Fruit fly (Drosophila melanogaster): ENCODE results near the gene CG15199.
A peak's percentile ranks its signal among the peaks of the same experiment; 100 is the strongest.

The CG15199 gene

DNA sequence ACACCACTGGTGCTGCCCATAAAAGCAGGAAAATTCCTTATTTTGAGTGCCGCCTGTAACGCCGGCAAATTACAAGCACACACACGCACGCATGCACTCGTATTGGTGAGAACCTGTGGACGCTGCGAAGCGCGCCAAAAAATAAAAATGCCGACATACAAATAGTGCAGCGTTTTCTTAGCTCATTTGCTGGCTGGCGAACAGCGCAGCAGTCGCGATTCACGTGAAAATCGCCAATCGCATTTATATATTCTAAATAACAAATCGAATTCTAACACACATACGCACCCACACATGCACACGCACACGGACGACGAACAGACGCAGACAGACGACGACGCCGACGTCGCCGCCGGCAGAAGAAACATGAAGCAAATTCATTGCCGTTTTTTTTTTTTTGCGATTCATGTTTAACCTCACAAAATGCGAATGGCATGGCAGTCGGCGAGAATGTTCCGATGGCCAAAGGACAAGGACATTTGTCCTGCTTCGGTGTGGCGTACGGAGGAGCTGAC, 6.0 kb upstream of the CG15199 start (continued):
- TF ChIP-seq ss (GFP tag; optimal IDR thresholded peaks at IDR 0.05) (no peak), CG31627 (GFP tag; optimal IDR thresholded peaks at IDR 0.05) (no peak), svp (GFP tag) (no peak), net (GFP tag; optimal IDR thresholded peaks at IDR 0.05) (no peak), OdsH (GFP tag; optimal IDR thresholded peaks at IDR 0.05) (no peak), Sox102F (GFP tag; optimal IDR thresholded peaks at IDR 0.05) (peak; percentile 1), Ets21C (GFP tag; optimal IDR thresholded peaks at IDR 0.05) (no peak)

DNA sequence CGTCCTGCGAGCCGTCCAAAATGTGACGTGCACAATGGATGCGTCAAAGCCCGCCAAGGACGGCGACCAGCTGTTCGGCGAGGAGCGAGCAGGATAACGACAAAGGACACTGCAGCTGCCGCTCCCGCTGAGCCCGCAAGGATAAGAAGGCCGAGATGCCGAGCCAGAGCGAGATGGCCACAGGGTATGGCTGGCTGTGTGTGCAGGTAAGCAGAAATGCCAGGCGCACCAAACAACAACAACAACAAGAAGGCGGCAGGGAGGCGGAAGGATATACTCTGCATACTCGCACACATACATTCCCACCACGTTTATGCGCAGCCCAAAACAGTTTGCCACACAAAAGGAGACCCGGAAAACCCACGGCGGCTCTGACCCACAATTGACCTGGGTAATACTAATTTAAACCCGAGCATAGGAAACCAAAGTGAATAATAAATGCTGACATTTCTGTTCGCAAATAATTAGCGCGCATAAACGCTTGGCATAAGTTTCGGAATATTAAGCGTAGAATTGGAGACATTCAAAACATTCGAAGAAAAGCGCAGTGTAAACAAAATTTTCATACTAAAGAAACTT, 5.1 kb upstream of the CG15199 start:
- TF ChIP-seq CG3919 (GFP tag; optimal IDR thresholded peaks at IDR 0.05) (peak; percentile 37), cyc (GFP tag; optimal IDR thresholded peaks at IDR 0.05) (peak; percentile 1), CG10631 (GFP tag; optimal IDR thresholded peaks at IDR 0.05) (no peak), net (GFP tag; optimal IDR thresholded peaks at IDR 0.05) (no peak), Eip78C (GFP tag) (peak; percentile 62), fd59A (GFP tag; optimal IDR thresholded peaks at IDR 0.05) (no peak), CG8632 (GFP tag; optimal IDR thresholded peaks at IDR 0.05) (no peak), Hr4 (GFP tag; optimal IDR thresholded peaks at IDR 0.05) (peak; percentile 25), CG3032 (tag; optimal IDR thresholded peaks at IDR 0.05) (peak; percentile 29), CG16779 (tag; optimal IDR thresholded peaks at IDR 0.05) (no peak), OdsH (GFP tag; optimal IDR thresholded peaks at IDR 0.05) (peak; percentile 7), CG34406 (GFP tag; optimal IDR thresholded peaks at IDR 0.05) (peak; percentile 6), CG6276 (GFP tag; optimal IDR thresholded peaks at IDR 0.05) (no peak), CG11294 (GFP tag; IDR thresholded peaks at IDR 0.05) (no peak), Sox15 (GFP tag; optimal IDR thresholded peaks at IDR 0.05) (no peak), svp (GFP tag) (peak; percentile 76), dsx (GFP tag; optimal IDR thresholded peaks at IDR 0.05; ENCODE audit: poor library complexity, severe bottlenecking) (peak; percentile 44), CG11902 (GFP tag; optimal IDR thresholded peaks at IDR 0.05) (no peak), pdm3 (GFP tag; optimal IDR thresholded peaks at IDR 0.05) (peak; percentile 37), Sox102F (GFP tag; optimal IDR thresholded peaks at IDR 0.05) (peak; percentile 20), CG8119 (GFP tag; IDR thresholded peaks at IDR 0.05) (peak; percentile 33; the same call in 1 of the 3 replicates), CG6163 (GFP tag; IDR thresholded peaks at IDR 0.05) (peak; percentile 77), Eip93F (GFP tag; optimal IDR thresholded peaks at IDR 0.05) (no peak), dac (GFP tag; optimal IDR thresholded peaks at IDR 0.05) (no peak), CG6854 (GFP tag; optimal IDR thresholded peaks at IDR 0.05) (no peak), Sox14 (GFP tag; optimal IDR thresholded peaks at IDR 0.05) (peak; percentile 7), Eip75B (GFP tag; optimal IDR thresholded peaks at IDR 0.05) (peak; percentile 1), CG9139 (GFP tag; optimal IDR thresholded peaks at IDR 0.05) (no peak), achi (GFP tag; optimal IDR thresholded peaks at IDR 0.05) (peak; percentile 14), CG7368 (GFP tag; optimal IDR thresholded peaks at IDR 0.05) (peak; percentile 30), Hr38 (GFP tag; optimal IDR thresholded peaks at IDR 0.05) (no peak), lz (GFP tag; optimal IDR thresholded peaks at IDR 0.05) (peak; percentile 15), topi (GFP tag; optimal IDR thresholded peaks at IDR 0.05) (peak; percentile 51), CG32006 (GFP tag; optimal IDR thresholded peaks at IDR 0.05) (peak; percentile 30), Ets21C (GFP tag; optimal IDR thresholded peaks at IDR 0.05) (no peak), Met (GFP tag; optimal IDR thresholded peaks at IDR 0.05) (peak; percentile 16), Blimp-1 (GFP tag; optimal IDR thresholded peaks at IDR 0.05) (no peak), CG6792 (GFP tag; optimal IDR thresholded peaks at IDR 0.05) (no peak), salr (GFP tag; optimal IDR thresholded peaks at IDR 0.05) (no peak), CG11762 (GFP tag; optimal IDR thresholded peaks at IDR 0.05; ENCODE audit: insufficient read depth) (no peak), vri (GFP tag; optimal IDR thresholded peaks at IDR 0.05) (no peak), Smox (GFP tag; optimal IDR thresholded peaks at IDR 0.05) (peak; percentile 8), fd85E (GFP tag; optimal IDR thresholded peaks at IDR 0.05) (no peak), ss (GFP tag; optimal IDR thresholded peaks at IDR 0.05) (peak in 1 of 2 experiments; percentile 61), spab (GFP tag; optimal IDR thresholded peaks at IDR 0.05) (no peak), CG10669 (GFP tag; optimal IDR thresholded peaks at IDR 0.05) (peak; percentile 44), CG6808 (GFP tag; optimal IDR thresholded peaks at IDR 0.05) (no peak)
